Fruit fly (Drosophila melanogaster): ENCODE data around the gene Capr.

Capr gene

DNA sequence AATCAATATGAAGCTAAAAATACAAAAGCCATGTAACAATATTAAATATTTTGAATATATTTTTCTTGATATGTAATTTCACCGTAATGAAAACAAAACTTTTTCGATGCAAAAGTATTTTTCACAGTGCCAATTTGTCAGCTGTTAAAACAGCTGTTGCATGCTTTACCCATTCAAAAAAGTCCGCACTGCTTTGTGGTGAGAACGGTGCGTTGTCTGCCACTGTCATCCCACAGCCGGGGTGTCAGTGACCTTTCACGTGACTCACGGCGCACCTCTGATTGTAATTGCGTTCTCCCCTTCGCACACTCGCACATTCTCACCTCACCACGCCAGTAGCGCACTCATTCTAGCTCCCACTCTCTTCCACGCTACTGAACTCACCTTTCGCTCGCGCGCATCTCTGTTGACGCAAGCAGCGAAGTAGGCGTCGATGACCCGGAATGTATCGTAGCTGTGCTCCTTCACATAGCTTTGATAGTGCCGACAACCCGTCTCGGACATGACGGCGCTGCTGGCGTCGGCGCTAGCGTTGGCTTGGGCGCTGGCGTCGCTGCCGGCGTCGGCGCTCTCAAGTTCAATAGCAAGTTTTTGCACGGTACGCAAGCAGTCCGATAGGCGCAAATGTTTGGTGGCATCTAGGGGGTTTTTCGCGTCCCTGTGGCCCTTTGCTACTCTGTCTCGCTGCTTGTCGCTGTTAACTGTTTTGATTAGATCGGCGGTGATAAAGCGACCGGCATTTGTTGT lies 52.0 kb downstream of the Capr start:
- TF ChIP-seq tj (GFP tag; optimal IDR thresholded peaks at IDR 0.05) (no peak), ovo (GFP tag; optimal IDR thresholded peaks at IDR 0.05) (no peak), cnc (optimal IDR thresholded peaks at IDR 0.05) (no peak), CG7101 (tag; optimal IDR thresholded peaks at IDR 0.05) (peak; percentile 26), CG12768 (GFP tag; optimal IDR thresholded peaks at IDR 0.05) (no peak), kay (GFP tag; ENCODE audit: borderline replicate concordance) (no peak), Hr96 (GFP tag; optimal IDR thresholded peaks at IDR 0.05) (peak; percentile 30), bab1 (GFP tag; optimal IDR thresholded peaks at IDR 0.05) (peak; percentile 48), Clk (GFP tag; optimal IDR thresholded peaks at IDR 0.05) (no peak), CG11617 (GFP tag; optimal IDR thresholded peaks at IDR 0.05) (no peak), pad (GFP tag; optimal IDR thresholded peaks at IDR 0.05) (peak; percentile 79), toe (GFP tag; optimal IDR thresholded peaks at IDR 0.05) (no peak), CG33017 (tag; optimal IDR thresholded peaks at IDR 0.05) (no peak)
